Fruit fly (Drosophila melanogaster) whole organism, embryonic: ENCODE data around the gene CG15435.

Experiments
- Bdp1 ChIP-seq: fragments of 200-800 bp; sonication (Bioruptor generic); optimal IDR thresholded peaks from 3 replicates; lab custom pipeline; 2016; ENCODE audit warnings: missing biosample characterization, missing genetic modification characterization
- CG10274 ChIP-seq: fragments of 200-800 bp; sonication (Bioruptor generic); optimal IDR thresholded peaks from 3 replicates; lab custom pipeline; 2017; ENCODE audit warnings: missing biosample characterization, mild to moderate bottlenecking, missing genetic modification characterization
- CG10431 ChIP-seq: fragments of 200-800 bp; sonication (Bioruptor generic); optimal IDR thresholded peaks from 3 replicates; lab custom pipeline; 2018; ENCODE audit warnings: missing biosample characterization, mild to moderate bottlenecking, missing genetic modification characterization
- CG10543 ChIP-seq: fragments of 200-800 bp; sonication (Bioruptor generic); optimal IDR thresholded peaks from 3 replicates; lab custom pipeline; 2017; ENCODE audit warnings: missing biosample characterization, mild to moderate bottlenecking, missing genetic modification characterization, moderate library complexity
- CG10654 ChIP-seq: fragments of 200-800 bp; sonication (Bioruptor generic); optimal IDR thresholded peaks from 2 replicates; lab custom pipeline; 2016; ENCODE audit warnings: missing biosample characterization, missing genetic modification characterization
- CG11093 ChIP-seq: fragments of 200-800 bp; sonication (Bioruptor generic); IDR thresholded peaks from 3 replicates; pipeline ENCODE4 v1.3.6; 2022; ENCODE audit warnings: missing biosample characterization, missing genetic modification characterization
- CG12659 ChIP-seq: fragments of 200-800 bp; sonication (Bioruptor generic); optimal IDR thresholded peaks from 3 replicates; lab custom pipeline; 2017; ENCODE audit warnings: mild to moderate bottlenecking, missing biosample characterization, missing genetic modification reagents, missing genetic modification characterization
- CG14710 ChIP-seq: fragments of 200-800 bp; sonication (Bioruptor generic); optimal IDR thresholded peaks from 3 replicates; lab custom pipeline; 2019; ENCODE audit warnings: missing biosample characterization, mild to moderate bottlenecking, missing genetic modification characterization, moderate library complexity
- CG2129 ChIP-seq: fragments of 200-800 bp; sonication (Bioruptor generic); IDR thresholded peaks from 2 replicates; pipeline ENCODE4 v1.3.6; 2022; ENCODE audit warnings: missing biosample characterization, missing genetic modification characterization; ENCODE audit not compliant: partially characterized antibody
- CG31224 ChIP-seq: fragments of 200-800 bp; sonication (Bioruptor generic); IDR thresholded peaks from 2 replicates; pipeline ENCODE4 v1.3.6; 2022; ENCODE audit warnings: missing biosample characterization, missing genetic modification characterization
- CG31441 ChIP-seq: fragments of 200-800 bp; sonication (Bioruptor generic); IDR thresholded peaks from 2 replicates; pipeline ENCODE4 v1.3.6; 2022; ENCODE audit warnings: missing biosample characterization, missing genetic modification characterization
- CG34376 ChIP-seq: fragments of 200-800 bp; sonication (Bioruptor generic); optimal IDR thresholded peaks from 2 replicates; lab custom pipeline; 2018; ENCODE audit warnings: missing biosample characterization, mild to moderate bottlenecking, missing genetic modification characterization
- CG4404 ChIP-seq: fragments of 200-800 bp; sonication (Bioruptor generic); IDR thresholded peaks from 2 replicates; pipeline ENCODE4 v1.3.6; 2022; ENCODE audit warnings: missing biosample characterization, missing genetic modification characterization
- CG8089 ChIP-seq: fragments of 200-800 bp; sonication (Bioruptor generic); optimal IDR thresholded peaks from 3 replicates; lab custom pipeline; 2016; ENCODE audit warnings: missing biosample characterization, missing genetic modification characterization
- CG8359 ChIP-seq: fragments of 200-800 bp; sonication (Bioruptor generic); optimal IDR thresholded peaks from 2 replicates; lab custom pipeline; 2017; ENCODE audit warnings: missing biosample characterization, mild to moderate bottlenecking, missing genetic modification characterization, borderline replicate concordance
- CkIIα-i1 ChIP-seq: fragments of 200-800 bp; sonication (Bioruptor generic); IDR thresholded peaks from 2 replicates; pipeline ENCODE4 v1.3.6; 2022; ENCODE audit warnings: missing biosample characterization, missing genetic modification characterization
- Dek ChIP-seq: fragments of 200-800 bp; sonication (Bioruptor generic); optimal IDR thresholded peaks from 3 replicates; lab custom pipeline; 2019; ENCODE audit warnings: missing biosample characterization, mild to moderate bottlenecking, missing genetic modification characterization, moderate library complexity
- Dfd ChIP-seq, 2 experiments: fragments of >200 bp; optimal IDR thresholded peaks; 2 replicates each; lab custom pipeline; 2017; ENCODE audit warnings: missing biosample characterization in 2 of 2, missing genetic modification characterization in 2 of 2
- Dp ChIP-seq: fragments of 200-800 bp; sonication (Bioruptor generic); optimal IDR thresholded peaks from 2 replicates; lab custom pipeline; 2018; ENCODE audit warnings: missing biosample characterization, mild to moderate bottlenecking, missing genetic modification characterization, moderate library complexity
- Drgx ChIP-seq: fragments of 200-800 bp; sonication (Bioruptor generic); IDR thresholded peaks from 2 replicates; pipeline ENCODE4 v1.3.6; 2022; ENCODE audit warnings: missing biosample characterization, missing genetic modification characterization
- Eip74EF ChIP-seq, 2 experiments: fragments of 200-800 bp in 1 of 2; fragments of >200 bp in 1 of 2; sonication (Bioruptor generic) in 1 of 2; optimal IDR thresholded peaks; 2 replicates each; lab custom pipeline; 2017 to 2019; ENCODE audit warnings: missing biosample characterization in 2 of 2, missing genetic modification characterization in 2 of 2, mild to moderate bottlenecking in 1 of 2, moderate library complexity in 1 of 2
- Ets97D ChIP-seq: fragments of 200-800 bp; sonication (Bioruptor generic); optimal IDR thresholded peaks from 3 replicates; lab custom pipeline; 2016; ENCODE audit warnings: missing biosample characterization, missing genetic modification characterization
- Gsc ChIP-seq: fragments of 200-800 bp; sonication (Bioruptor generic); IDR thresholded peaks from 2 replicates; pipeline ENCODE4 v1.3.6; 2022; ENCODE audit warnings: missing biosample characterization, missing genetic modification characterization
- HLHmδ ChIP-seq: fragments of 200-800 bp; sonication (Bioruptor generic); optimal IDR thresholded peaks from 2 replicates; lab custom pipeline; 2018; ENCODE audit warnings: missing biosample characterization, mild to moderate bottlenecking, missing genetic modification characterization, moderate library complexity
- Jarid2 ChIP-seq: fragments of 200-800 bp; sonication (Bioruptor generic); optimal IDR thresholded peaks from 3 replicates; lab custom pipeline; 2017; ENCODE audit warnings: mild to moderate bottlenecking, missing biosample characterization, missing genetic modification reagents, missing genetic modification characterization
- Lhr ChIP-seq: fragments of 200-800 bp; sonication (Bioruptor generic); optimal IDR thresholded peaks from 3 replicates; lab custom pipeline; 2017; ENCODE audit warnings: mild to moderate bottlenecking, missing biosample characterization, missing genetic modification reagents, missing genetic modification characterization
- Nf-YC ChIP-seq: fragments of 200-800 bp; optimal IDR thresholded peaks from 3 replicates; lab custom pipeline; 2019; ENCODE audit warnings: missing biosample characterization, mild to moderate bottlenecking, missing genetic modification characterization, moderate library complexity
- Sry-δ ChIP-seq: fragments of 200-800 bp; sonication (Bioruptor generic); optimal IDR thresholded peaks from 2 replicates; lab custom pipeline; 2016; ENCODE audit warnings: missing biosample characterization, missing genetic modification characterization
- Stat92E ChIP-seq, 3 experiments: fragments of >200 bp in 2 of 3; fragments of 200-800 bp in 1 of 3; sonication (Bioruptor generic) in 1 of 3; optimal IDR thresholded peaks; 2 replicates each; lab custom pipeline; 2017 to 2019; ENCODE audit warnings: missing biosample characterization in 3 of 3, missing genetic modification characterization in 3 of 3, mild to moderate bottlenecking in 1 of 3, moderate library complexity in 1 of 3
- ara ChIP-seq: fragments of 200-800 bp; sonication (Bioruptor generic); IDR thresholded peaks from 2 replicates; pipeline ENCODE4 v1.3.6; 2022; ENCODE audit warnings: missing biosample characterization, missing genetic modification characterization
- bbx ChIP-seq: fragments of 200-800 bp; sonication (Bioruptor generic); IDR thresholded peaks from 2 replicates; pipeline ENCODE4 v1.3.6; 2022; ENCODE audit warnings: missing biosample characterization, missing genetic modification characterization; ENCODE audit not compliant: partially characterized antibody
- bcd ChIP-seq: fragments of 200-800 bp; sonication (Bioruptor generic); optimal IDR thresholded peaks from 2 replicates; lab custom pipeline; 2017; ENCODE audit warnings: missing biosample characterization, mild to moderate bottlenecking, missing genetic modification characterization
- br ChIP-seq: fragments of >200 bp; optimal IDR thresholded peaks from 2 replicates; lab custom pipeline; 2017
- cas ChIP-seq: fragments of 200-800 bp; sonication (Bioruptor generic); IDR thresholded peaks from 2 replicates; pipeline ENCODE4 v1.3.6; 2022; ENCODE audit warnings: missing biosample characterization, missing genetic modification characterization
- croc ChIP-seq: fragments of 200-800 bp; sonication (Bioruptor generic); conservative IDR thresholded peaks from 3 replicates; pipeline ENCODE4 v1.3.6; 2022; ENCODE audit warnings: missing biosample characterization, missing genetic modification characterization
- dpn ChIP-seq, 2 experiments: fragments of 200-800 bp; sonication (Bioruptor generic); optimal IDR thresholded peaks; 3 replicates each; lab custom pipeline; 2016; ENCODE audit warnings: missing biosample characterization in 2 of 2, missing genetic modification characterization in 2 of 2
- fd102C ChIP-seq: fragments of 200-800 bp; sonication (Bioruptor generic); optimal IDR thresholded peaks from 2 replicates; lab custom pipeline; 2018; ENCODE audit warnings: missing biosample characterization, mild to moderate bottlenecking, missing genetic modification characterization, moderate library complexity
- fd3F ChIP-seq: fragments of 200-800 bp; sonication (Bioruptor generic); optimal IDR thresholded peaks from 2 replicates; lab custom pipeline; 2018; ENCODE audit warnings: missing biosample characterization, mild to moderate bottlenecking, missing genetic modification characterization, moderate library complexity
- gce ChIP-seq: fragments of 200-800 bp; sonication (Bioruptor generic); IDR thresholded peaks from 3 replicates; pipeline ENCODE4 v1.3.6; 2022; ENCODE audit warnings: missing biosample characterization, missing genetic modification characterization
- gcm2 ChIP-seq: fragments of 200-800 bp; sonication (Bioruptor generic); optimal IDR thresholded peaks from 2 replicates; lab custom pipeline; 2016; ENCODE audit warnings: missing biosample characterization, missing genetic modification characterization
- ham ChIP-seq: fragments of 200-800 bp; sonication (Bioruptor generic); IDR thresholded peaks from 2 replicates; pipeline ENCODE4 v1.3.6; 2022; ENCODE audit warnings: missing biosample characterization, missing genetic modification characterization
- inv ChIP-seq: fragments of 200-800 bp; sonication (Bioruptor generic); IDR thresholded peaks from 2 replicates; pipeline ENCODE4 v1.3.6; 2022; ENCODE audit warnings: missing biosample characterization, missing genetic modification characterization; ENCODE audit not compliant: partially characterized antibody
- kni ChIP-seq: fragments of 200-800 bp; sonication (Bioruptor generic); optimal IDR thresholded peaks from 3 replicates; lab custom pipeline; 2017; ENCODE audit warnings: mild to moderate bottlenecking, missing biosample characterization, missing genetic modification reagents, missing genetic modification characterization
- lola ChIP-seq, 3 experiments: fragments of >200 bp in 2 of 3; fragments of 200-800 bp in 1 of 3; sonication (Bioruptor generic) in 1 of 3; optimal IDR thresholded peaks; 2 replicates each; lab custom pipeline; 2017 to 2019; ENCODE audit warnings: missing biosample characterization in 3 of 3, missing genetic modification characterization in 3 of 3, mild to moderate bottlenecking in 1 of 3, moderate library complexity in 1 of 3
- lov ChIP-seq, 2 experiments: fragments of 200-800 bp in 1 of 2; fragments of >200 bp in 1 of 2; sonication (Bioruptor generic) in 1 of 2; IDR thresholded peaks in 1 of 2; optimal IDR thresholded peaks in 1 of 2; 2 replicates in 1 of 2; 3 replicates in 1 of 2; pipeline versions ENCODE4 v1.3.6 to Lab custom; 2017 to 2022; ENCODE audit warnings: missing biosample characterization in 1 of 2, missing genetic modification characterization in 1 of 2
- pho ChIP-seq: fragments of 200-800 bp; sonication (Bioruptor generic); optimal IDR thresholded peaks from 2 replicates; lab custom pipeline; 2016; ENCODE audit warnings: missing biosample characterization, missing genetic modification characterization
- sd ChIP-seq: fragments of 200-800 bp; sonication (Bioruptor generic); optimal IDR thresholded peaks from 3 replicates; lab custom pipeline; 2018; ENCODE audit warnings: missing biosample characterization, mild to moderate bottlenecking, missing genetic modification characterization, moderate library complexity
- slou ChIP-seq: fragments of 200-800 bp; sonication (Bioruptor generic); optimal IDR thresholded peaks from 3 replicates; lab custom pipeline; 2016; ENCODE audit warnings: missing biosample characterization, missing genetic modification characterization
- stwl ChIP-seq: fragments of 200-800 bp; sonication (Bioruptor generic); optimal IDR thresholded peaks from 3 replicates; lab custom pipeline; 2018; ENCODE audit warnings: missing biosample characterization, mild to moderate bottlenecking, missing genetic modification characterization, moderate library complexity
- wek ChIP-seq: fragments of 200-800 bp; sonication (Bioruptor generic); optimal IDR thresholded peaks from 3 replicates; lab custom pipeline; 2018; ENCODE audit warnings: missing biosample characterization, mild to moderate bottlenecking, missing genetic modification characterization, moderate library complexity

CG15435 gene

DNA sequence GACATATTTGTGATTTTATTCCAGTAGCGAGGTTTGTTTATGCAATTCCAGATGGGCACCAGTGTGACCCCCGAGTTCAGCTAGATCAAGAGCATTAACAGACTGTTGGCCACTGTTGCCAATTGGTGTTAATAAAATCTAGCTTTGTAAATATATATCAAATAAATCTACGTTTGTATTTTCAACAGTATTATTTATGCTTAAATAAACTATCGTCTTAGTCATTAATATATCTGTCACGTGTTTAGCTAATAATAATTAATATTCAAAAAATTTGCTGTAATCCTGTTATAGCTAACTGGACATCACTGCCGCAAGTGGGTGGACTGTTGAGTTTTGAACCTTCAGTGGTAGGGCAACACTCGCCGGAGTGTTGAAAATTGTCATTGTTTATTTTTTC is at the start of gene CG15435, which contains the start of gene mRpL27 (continued):
- no peak for TF ChIP-seq Gsc (GFP tag; lab: Robert Waterston, UW)
- TF ChIP-seq lola (GFP tag; optimal IDR thresholded peaks at IDR 0.05; lab: Kevin White, UChicago), result peak in 1 of 3 experiments; percentile 50
- TF ChIP-seq CG10431, result no peak
- TF ChIP-seq fd102C (GFP tag; lab: Kevin White, UChicago), result no peak
- no peak for TF ChIP-seq gcm2 (GFP tag; lab: Kevin White, UChicago)
- no peak for TF ChIP-seq Jarid2 (GFP tag; lab: Kevin White, UChicago)
- no peak for TF ChIP-seq CG11093 (GFP tag; lab: Robert Waterston, UW)
- TF ChIP-seq slou (GFP tag; lab: Kevin White, UChicago), result no peak
- TF ChIP-seq lov (optimal IDR thresholded peaks at IDR 0.05; lab: Kevin White, UChicago), result no peak
- no peak for TF ChIP-seq lov (GFP tag; IDR thresholded peaks at IDR 0.05; lab: Robert Waterston, UW)
- TF ChIP-seq CG8359 (GFP tag; lab: Kevin White, UChicago), result no peak
- peak; percentile 28 for TF ChIP-seq kni (GFP tag; lab: Kevin White, UChicago)
- TF ChIP-seq CG2129 (GFP tag; lab: Robert Waterston, UW), result no peak
- peak; percentile 100 for TF ChIP-seq CG14710 (tag; lab: Kevin White, UChicago)
- no peak for TF ChIP-seq gce (GFP tag; lab: Robert Waterston, UW)
- TF ChIP-seq sd, result peak; percentile 0
- no peak for TF ChIP-seq HLHmδ (GFP tag; lab: Kevin White, UChicago)
- no peak for TF ChIP-seq Dfd (GFP tag; optimal IDR thresholded peaks at IDR 0.05; lab: Kevin White, UChicago)
- no peak for TF ChIP-seq br (lab: Kevin White, UChicago)
- peak; percentile 13 for TF ChIP-seq Dp (GFP tag; lab: Kevin White, UChicago)
- TF ChIP-seq Nf-YC, result peak; percentile 45
- TF ChIP-seq CG10543 (GFP tag; lab: Kevin White, UChicago), result peak; percentile 12
- TF ChIP-seq cas, result no peak
- no peak for TF ChIP-seq ara (GFP tag; lab: Robert Waterston, UW)
- no peak for TF ChIP-seq CkIIα-i1 (GFP tag; lab: Robert Waterston, UW)
- peak in 1 of 3 experiments; percentile 60 for TF ChIP-seq Stat92E (GFP tag; optimal IDR thresholded peaks at IDR 0.05; lab: Kevin White, UChicago)
- no peak for TF ChIP-seq CG10274 (GFP tag; lab: Kevin White, UChicago)
- no peak for TF ChIP-seq Drgx
- peak; percentile 76 for TF ChIP-seq CG12659 (GFP tag; lab: Kevin White, UChicago)
- TF ChIP-seq pho (GFP tag; lab: Kevin White, UChicago), result peak; percentile 16
- no peak for TF ChIP-seq CG4404 (GFP tag; lab: Robert Waterston, UW)
- no peak for TF ChIP-seq inv (GFP tag; lab: Robert Waterston, UW)
- TF ChIP-seq CG31441 (GFP tag; lab: Robert Waterston, UW), result peak; percentile 37; the same call in 1 of the 2 replicates
- TF ChIP-seq Ets97D (GFP tag; lab: Kevin White, UChicago), result peak; percentile 30
- no peak for TF ChIP-seq fd3F (GFP tag; lab: Kevin White, UChicago)
- no peak for TF ChIP-seq CG10654 (GFP tag; lab: Kevin White, UChicago)
- TF ChIP-seq Bdp1 (GFP tag; lab: Kevin White, UChicago), result peak; percentile 14
- no peak for TF ChIP-seq Sry-δ
- no peak for TF ChIP-seq CG8089 (GFP tag; lab: Kevin White, UChicago)
- TF ChIP-seq bcd (GFP tag; lab: Kevin White, UChicago), result peak; percentile 58
- no peak for TF ChIP-seq CG31224 (GFP tag; lab: Robert Waterston, UW)
- no peak for TF ChIP-seq croc (GFP tag; lab: Robert Waterston, UW)
- TF ChIP-seq bbx, result no peak
- TF ChIP-seq stwl (tag; lab: Kevin White, UChicago), result peak; percentile 83
- TF ChIP-seq Eip74EF (GFP tag; optimal IDR thresholded peaks at IDR 0.05; lab: Kevin White, UChicago), result peak in 1 of 2 experiments; percentile 23
- peak in 1 of 2 experiments; percentile 10 for TF ChIP-seq dpn (GFP tag; optimal IDR thresholded peaks at IDR 0.05; lab: Kevin White, UChicago)
- TF ChIP-seq CG34376, result peak; percentile 31
- peak; percentile 45 for TF ChIP-seq Dek (tag; lab: Kevin White, UChicago)
- TF ChIP-seq wek (GFP tag; lab: Kevin White, UChicago), result no peak
- TF ChIP-seq ham (GFP tag; lab: Robert Waterston, UW), result no peak
- TF ChIP-seq Lhr (GFP tag; lab: Kevin White, UChicago), result no peak
